Worm (Caenorhabditis elegans) whole organism, L3 larva: Measurements from ENCODE around the gene anmt-2.

Experiments
- ZK546.5 ChIP-seq: sonication (generic microtip); optimal IDR thresholded peaks from 2 replicates; lab custom pipeline; 2017; ENCODE audit warnings: missing biosample characterization, missing genetic modification characterization
- ceh-16 ChIP-seq: sonication (generic microtip); optimal IDR thresholded peaks from 2 replicates; lab custom pipeline; 2017; ENCODE audit warnings: missing biosample characterization, missing genetic modification characterization
- ceh-28 ChIP-seq: fragments of 150-350 bp; optimal IDR thresholded peaks from 2 replicates; lab custom pipeline; 2014; ENCODE audit warnings: missing biosample characterization, missing genetic modification reagents, missing genetic modification characterization
- ceh-82 ChIP-seq: fragments of 150-350 bp; optimal IDR thresholded peaks from 2 replicates; lab custom pipeline; 2014; ENCODE audit warnings: missing biosample characterization, missing genetic modification characterization
- ceh-9 ChIP-seq: sonication (generic microtip); optimal IDR thresholded peaks from 2 replicates; lab custom pipeline; 2018; ENCODE audit warnings: missing biosample characterization, missing genetic modification characterization
- daf-12 ChIP-seq: fragments of 150-350 bp; optimal IDR thresholded peaks from 2 replicates; lab custom pipeline; 2014; ENCODE audit warnings: missing biosample characterization, missing genetic modification reagents, missing genetic modification characterization
- egl-27 ChIP-seq: sonication (generic microtip); optimal IDR thresholded peaks from 4 replicates; lab custom pipeline; 2017; ENCODE audit warnings: missing biosample characterization, missing genetic modification reagents, missing genetic modification characterization
- egl-5 ChIP-seq: fragments of 150-350 bp; optimal IDR thresholded peaks from 2 replicates; lab custom pipeline; 2017; ENCODE audit warnings: missing biosample characterization, missing genetic modification reagents, missing genetic modification characterization, inconsistent platforms
- elt-1 ChIP-seq: fragments of 150-350 bp; optimal IDR thresholded peaks from 2 replicates; lab custom pipeline; 2014; ENCODE audit warnings: missing biosample characterization, missing genetic modification characterization
- elt-2 ChIP-seq: sonication (generic microtip); optimal IDR thresholded peaks from 2 replicates; lab custom pipeline; 2016; ENCODE audit warnings: missing genetic modification reagents, mild to moderate bottlenecking, missing genetic modification characterization, missing compliant biosample characterization
- elt-3 ChIP-seq, 3 experiments: fragments of 150-350 bp in 1 of 3; sonication (generic microtip) in 2 of 3; optimal IDR thresholded peaks; 2 replicates in 2 of 3; 4 replicates in 1 of 3; lab custom pipeline; 2014 to 2017; ENCODE audit warnings: missing biosample characterization in 3 of 3, missing genetic modification characterization in 3 of 3
- eor-1 ChIP-seq, 2 experiments: fragments of 150-350 bp; optimal IDR thresholded peaks; 2 replicates each; lab custom pipeline; 2014 to 2018; ENCODE audit warnings: missing biosample characterization in 2 of 2, missing genetic modification characterization in 2 of 2
- fkh-10 ChIP-seq: sonication (generic microtip); optimal IDR thresholded peaks from 2 replicates; lab custom pipeline; 2017; ENCODE audit warnings: missing biosample characterization, missing genetic modification reagents, missing genetic modification characterization
- fos-1 ChIP-seq: fragments of 150-350 bp; optimal IDR thresholded peaks from 2 replicates; lab custom pipeline; 2014; ENCODE audit warnings: missing biosample characterization, missing genetic modification characterization
- hmg-11 ChIP-seq: sonication (generic microtip); optimal IDR thresholded peaks from 2 replicates; lab custom pipeline; 2016; ENCODE audit warnings: missing genetic modification characterization, missing compliant biosample characterization
- jun-1 ChIP-seq: fragments of 150-350 bp; optimal IDR thresholded peaks from 2 replicates; lab custom pipeline; 2014; ENCODE audit warnings: missing biosample characterization, missing genetic modification reagents, missing genetic modification characterization
- lin-15B ChIP-seq: fragments of 150-350 bp; optimal IDR thresholded peaks from 2 replicates; lab custom pipeline; 2014; ENCODE audit warnings: missing biosample characterization, missing genetic modification characterization
- lin-39 ChIP-seq: fragments of 150-350 bp; optimal IDR thresholded peaks from 2 replicates; lab custom pipeline; 2018; ENCODE audit warnings: missing biosample characterization, missing genetic modification reagents, missing genetic modification characterization
- lsy-12 ChIP-seq: sonication (generic microtip); optimal IDR thresholded peaks from 2 replicates; lab custom pipeline; 2016; ENCODE audit warnings: mild to moderate bottlenecking, missing genetic modification characterization, missing compliant biosample characterization
- mdl-1 ChIP-seq: fragments of 150-350 bp; optimal IDR thresholded peaks from 2 replicates; lab custom pipeline; 2014; ENCODE audit warnings: missing biosample characterization, missing genetic modification characterization
- mml-1 ChIP-seq: fragments of 150-350 bp; sonication (generic microtip); optimal IDR thresholded peaks from 3 replicates; lab custom pipeline; 2014; ENCODE audit warnings: missing biosample characterization, missing genetic modification characterization
- nfya-1 ChIP-seq: sonication (generic microtip); optimal IDR thresholded peaks from 2 replicates; lab custom pipeline; 2017; ENCODE audit warnings: missing genetic modification characterization, mild to moderate bottlenecking, missing compliant biosample characterization, antibody characterized with exemption, moderate library complexity; ENCODE audit not compliant: insufficient read depth
- nhr-11 ChIP-seq: fragments of 150-350 bp; optimal IDR thresholded peaks from 2 replicates; lab custom pipeline; 2014; ENCODE audit warnings: missing biosample characterization, missing genetic modification characterization
- nhr-12 ChIP-seq: fragments of 150-350 bp; optimal IDR thresholded peaks from 2 replicates; lab custom pipeline; 2014; ENCODE audit warnings: missing biosample characterization, missing genetic modification characterization
- nhr-23 ChIP-seq: fragments of 150-350 bp; optimal IDR thresholded peaks from 2 replicates; lab custom pipeline; 2014; ENCODE audit warnings: missing biosample characterization, missing genetic modification reagents, missing genetic modification characterization
- nhr-237 ChIP-seq: fragments of 150-350 bp; optimal IDR thresholded peaks from 2 replicates; lab custom pipeline; 2014; ENCODE audit warnings: missing biosample characterization, missing genetic modification characterization
- nhr-25 ChIP-seq: sonication (generic microtip); optimal IDR thresholded peaks from 2 replicates; lab custom pipeline; 2017; ENCODE audit warnings: missing biosample characterization, missing genetic modification characterization
- nhr-28 ChIP-seq: fragments of 150-350 bp; optimal IDR thresholded peaks from 2 replicates; lab custom pipeline; 2014; ENCODE audit warnings: missing biosample characterization, missing genetic modification characterization
- nhr-43 ChIP-seq: sonication (generic microtip); optimal IDR thresholded peaks from 2 replicates; lab custom pipeline; 2016; ENCODE audit warnings: mild to moderate bottlenecking, missing genetic modification characterization, missing compliant biosample characterization; ENCODE audit not compliant: poor library complexity, severe bottlenecking
- nhr-67 ChIP-seq: fragments of 150-350 bp; optimal IDR thresholded peaks from 2 replicates; lab custom pipeline; 2014; ENCODE audit warnings: missing biosample characterization, missing genetic modification characterization
- nhr-76 ChIP-seq: fragments of 150-350 bp; sonication (generic microtip); optimal IDR thresholded peaks from 5 replicates; lab custom pipeline; 2014; ENCODE audit warnings: missing biosample characterization, missing genetic modification characterization
- nhr-77 ChIP-seq: fragments of 150-350 bp; optimal IDR thresholded peaks from 2 replicates; lab custom pipeline; 2014; ENCODE audit warnings: missing biosample characterization, missing genetic modification characterization
- pha-4 ChIP-seq: fragments of 150-350 bp; optimal IDR thresholded peaks from 2 replicates; lab custom pipeline; 2014; ENCODE audit warnings: missing biosample characterization, missing genetic modification reagents, missing genetic modification characterization
- pqm-1 ChIP-seq: fragments of 150-350 bp; optimal IDR thresholded peaks from 2 replicates; lab custom pipeline; 2017; ENCODE audit warnings: missing biosample characterization, missing genetic modification characterization, inconsistent platforms
- sea-2 ChIP-seq: fragments of 150-350 bp; sonication (generic microtip); optimal IDR thresholded peaks from 4 replicates; lab custom pipeline; 2014; ENCODE audit warnings: missing biosample characterization, missing genetic modification reagents, missing genetic modification characterization
- snpc-4 ChIP-seq: fragments of 150-350 bp; optimal IDR thresholded peaks from 2 replicates; lab custom pipeline; 2014; ENCODE audit warnings: missing biosample characterization, missing genetic modification characterization
- tbx-2 ChIP-seq: sonication (generic microtip); optimal IDR thresholded peaks from 2 replicates; lab custom pipeline; 2016; ENCODE audit warnings: mild to moderate bottlenecking, missing genetic modification characterization, missing compliant biosample characterization
- unc-39 ChIP-seq: sonication (generic microtip); optimal IDR thresholded peaks from 4 replicates; lab custom pipeline; 2017; ENCODE audit warnings: missing biosample characterization, missing genetic modification characterization
- unc-62 ChIP-seq: fragments of 150-350 bp; sonication (generic microtip); optimal IDR thresholded peaks from 4 replicates; lab custom pipeline; 2014; ENCODE audit warnings: missing biosample characterization, missing genetic modification reagents, missing genetic modification characterization
- zag-1 ChIP-seq: fragments of 150-350 bp; optimal IDR thresholded peaks from 2 replicates; lab custom pipeline; 2014; ENCODE audit warnings: missing biosample characterization, missing genetic modification characterization
- ztf-11 ChIP-seq: fragments of 150-350 bp; optimal IDR thresholded peaks from 2 replicates; lab custom pipeline; 2014; ENCODE audit warnings: missing biosample characterization, missing genetic modification characterization
- ztf-4 ChIP-seq: fragments of 150-350 bp; optimal IDR thresholded peaks from 2 replicates; lab custom pipeline; 2014; ENCODE audit warnings: missing biosample characterization, missing genetic modification characterization

The anmt-2 gene

DNA sequence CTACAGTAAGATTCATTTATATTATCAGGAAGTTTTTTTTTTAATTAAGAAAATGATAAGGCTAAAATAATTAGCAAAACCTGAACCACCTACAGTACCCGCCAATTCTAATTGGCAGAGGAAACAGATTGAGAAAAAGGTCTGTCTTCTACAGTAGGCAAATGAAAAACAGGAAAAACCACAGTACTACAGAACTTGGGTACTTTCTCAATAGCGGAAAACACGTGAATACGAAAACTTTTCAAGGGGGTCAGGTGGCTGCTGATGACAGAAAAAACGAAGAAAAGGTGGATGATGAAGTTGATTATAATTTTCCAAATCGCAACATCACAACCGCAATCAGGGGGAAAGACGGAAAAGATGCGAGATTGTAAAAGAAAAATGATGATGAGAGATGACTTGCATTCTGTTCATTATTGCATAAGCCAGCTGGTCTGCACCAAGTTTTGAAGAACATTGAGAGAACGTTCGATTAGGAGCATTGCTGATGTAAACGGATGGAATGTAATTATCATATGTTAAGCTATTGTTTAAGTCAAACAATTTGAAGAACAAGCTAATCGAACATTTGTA lies 13.1 kb downstream of the anmt-2 start:
- TF ChIP-seq egl-5 (tag; lab: Kevin White, UChicago) (no peak), lin-15B (no peak), elt-2 (tag; lab: Kevin White, UChicago) (no peak), nhr-28 (no peak), sea-2 (GFP tag; lab: Kevin White, UChicago) (no peak), unc-62 (no peak), jun-1 (tag; lab: Kevin White, UChicago) (peak; percentile 75), ceh-82 (tag; lab: Kevin White, UChicago) (no peak), nhr-25 (tag; lab: Kevin White, UChicago) (no peak), lsy-12 (tag; lab: Kevin White, UChicago) (peak; percentile 29), snpc-4 (no peak), ceh-9 (no peak), ztf-11 (tag; lab: Kevin White, UChicago) (no peak), fos-1 (tag; lab: Kevin White, UChicago) (no peak), ceh-28 (no peak), hmg-11 (tag; lab: Kevin White, UChicago) (no peak), ztf-4 (tag; lab: Kevin White, UChicago) (no peak), nhr-12 (tag; lab: Kevin White, UChicago) (no peak), daf-12 (no peak), nhr-76 (tag; lab: Kevin White, UChicago) (no peak), egl-27 (tag; lab: Kevin White, UChicago) (no peak), nhr-77 (tag; lab: Kevin White, UChicago) (no peak), nhr-11 (tag; lab: Kevin White, UChicago) (peak; percentile 34), ZK546.5 (tag; lab: Kevin White, UChicago) (no peak), nhr-67 (tag; lab: Kevin White, UChicago) (no peak), elt-3 (tag; optimal IDR thresholded peaks at IDR 0.05; lab: Kevin White, UChicago) (no peak), nhr-43 (peak; percentile 30), lin-39 (tag; lab: Kevin White, UChicago) (no peak), pqm-1 (tag; lab: Kevin White, UChicago) (no peak), ceh-16 (tag; lab: Kevin White, UChicago) (no peak), nfya-1 (tag; lab: Kevin White, UChicago) (peak; percentile 76), unc-39 (no peak), fkh-10 (no peak), eor-1 (tag; optimal IDR thresholded peaks at IDR 0.05; lab: Kevin White, UChicago) (no peak), zag-1 (no peak), nhr-23 (tag; lab: Kevin White, UChicago) (peak; percentile 7), pha-4 (tag; lab: Kevin White, UChicago) (no peak), mml-1 (tag; lab: Kevin White, UChicago) (no peak), tbx-2 (tag; lab: Kevin White, UChicago) (no peak), nhr-237 (tag; lab: Kevin White, UChicago) (no peak), mdl-1 (tag; lab: Kevin White, UChicago) (peak; percentile 11)

DNA sequence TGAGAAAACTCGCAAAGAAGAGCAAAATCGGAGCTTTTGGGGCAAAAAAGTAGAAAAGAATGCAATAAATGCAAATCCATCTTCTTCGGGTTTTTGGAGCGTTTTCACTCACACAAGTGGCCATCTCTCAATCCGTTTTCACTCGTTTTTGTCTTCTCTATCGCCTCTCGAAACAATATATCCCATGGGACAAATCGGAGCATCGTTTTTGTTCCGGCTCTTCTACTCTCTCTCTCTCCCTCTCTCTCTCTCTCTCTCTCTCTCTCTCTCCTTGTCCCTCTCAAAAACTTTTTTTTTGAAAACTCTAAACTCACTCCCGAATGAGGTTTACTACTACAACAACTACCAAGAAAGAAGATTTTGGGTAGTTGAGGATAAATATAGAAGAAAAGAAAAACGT lies 16.0 kb downstream of the anmt-2 start:
- TF ChIP-seq nhr-28 (no peak), nhr-76 (tag; lab: Kevin White, UChicago) (no peak), ceh-16 (tag; lab: Kevin White, UChicago) (no peak), daf-12 (no peak), fkh-10 (no peak), elt-1 (tag; lab: Kevin White, UChicago) (peak; percentile 29), nhr-23 (tag; lab: Kevin White, UChicago) (no peak), lin-15B (no peak), elt-2 (tag; lab: Kevin White, UChicago) (no peak), pha-4 (tag; lab: Kevin White, UChicago) (no peak), nhr-43 (no peak), jun-1 (tag; lab: Kevin White, UChicago) (peak; percentile 10), lin-39 (tag; lab: Kevin White, UChicago) (peak; percentile 30), nhr-77 (tag; lab: Kevin White, UChicago) (no peak), ztf-4 (tag; lab: Kevin White, UChicago) (no peak), ceh-82 (tag; lab: Kevin White, UChicago) (no peak), nhr-25 (tag; lab: Kevin White, UChicago) (no peak), sea-2 (GFP tag; lab: Kevin White, UChicago) (no peak), mdl-1 (tag; lab: Kevin White, UChicago) (no peak), nhr-67 (tag; lab: Kevin White, UChicago) (no peak), nfya-1 (tag; lab: Kevin White, UChicago) (peak; percentile 55)
- TF ChIP-seq, all 47 proteins: peak for 4
